Fruit fly (Drosophila melanogaster) whole organism, embryonic: ENCODE results near the gene f-cup.

Experiments used
- CG10543 ChIP-seq: fragments of 200-800 bp; sonication (Bioruptor generic); optimal IDR thresholded peaks from 3 replicates; lab custom pipeline; 2017; ENCODE audit warnings: missing biosample characterization, mild to moderate bottlenecking, missing genetic modification characterization, moderate library complexity
- CG12155 ChIP-seq: fragments of 200-800 bp; sonication (Bioruptor generic); optimal IDR thresholded peaks from 3 replicates; lab custom pipeline; 2016; ENCODE audit warnings: missing biosample characterization, missing genetic modification characterization
- CG17612 ChIP-seq: fragments of 200-800 bp; sonication (Bioruptor generic); IDR thresholded peaks from 2 replicates; pipeline ENCODE4 v1.3.6; 2022; ENCODE audit warnings: missing biosample characterization, missing genetic modification characterization
- HLHmδ ChIP-seq: fragments of 200-800 bp; sonication (Bioruptor generic); optimal IDR thresholded peaks from 2 replicates; lab custom pipeline; 2018; ENCODE audit warnings: missing biosample characterization, mild to moderate bottlenecking, missing genetic modification characterization, moderate library complexity
- al ChIP-seq: fragments of 200-800 bp; sonication (Bioruptor generic); IDR thresholded peaks from 2 replicates; pipeline ENCODE4 v1.3.6; 2022; ENCODE audit warnings: missing biosample characterization, missing genetic modification characterization
- esg ChIP-seq: fragments of 200-800 bp; sonication (Bioruptor generic); conservative IDR thresholded peaks from 2 replicates; pipeline ENCODE4 v1.3.6; 2022; ENCODE audit warnings: missing biosample characterization, missing genetic modification characterization
- fd3F ChIP-seq: fragments of 200-800 bp; sonication (Bioruptor generic); optimal IDR thresholded peaks from 2 replicates; lab custom pipeline; 2018; ENCODE audit warnings: missing biosample characterization, mild to moderate bottlenecking, missing genetic modification characterization, moderate library complexity
- gsb-n ChIP-seq: fragments of 200-800 bp; sonication (Bioruptor generic); optimal IDR thresholded peaks from 3 replicates; lab custom pipeline; 2018; ENCODE audit warnings: missing biosample characterization, mild to moderate bottlenecking, missing genetic modification characterization
- pum ChIP-seq: fragments of 200-800 bp; sonication (Bioruptor generic); optimal IDR thresholded peaks from 2 replicates; lab custom pipeline; 2016; ENCODE audit warnings: missing biosample characterization, missing genetic modification characterization
- sqz ChIP-seq: fragments of 200-800 bp; sonication (Bioruptor generic); optimal IDR thresholded peaks from 3 replicates; lab custom pipeline; 2018; ENCODE audit warnings: missing biosample characterization, mild to moderate bottlenecking, missing genetic modification characterization
- trem ChIP-seq: fragments of 200-800 bp; optimal IDR thresholded peaks from 3 replicates; lab custom pipeline; 2019; ENCODE audit warnings: missing biosample characterization, mild to moderate bottlenecking, missing genetic modification characterization, moderate library complexity
- tup ChIP-seq: fragments of 200-800 bp; sonication (Bioruptor generic); optimal IDR thresholded peaks from 2 replicates; lab custom pipeline; 2016; ENCODE audit warnings: missing biosample characterization, mild to moderate bottlenecking, missing genetic modification characterization, moderate library complexity

DNA sequence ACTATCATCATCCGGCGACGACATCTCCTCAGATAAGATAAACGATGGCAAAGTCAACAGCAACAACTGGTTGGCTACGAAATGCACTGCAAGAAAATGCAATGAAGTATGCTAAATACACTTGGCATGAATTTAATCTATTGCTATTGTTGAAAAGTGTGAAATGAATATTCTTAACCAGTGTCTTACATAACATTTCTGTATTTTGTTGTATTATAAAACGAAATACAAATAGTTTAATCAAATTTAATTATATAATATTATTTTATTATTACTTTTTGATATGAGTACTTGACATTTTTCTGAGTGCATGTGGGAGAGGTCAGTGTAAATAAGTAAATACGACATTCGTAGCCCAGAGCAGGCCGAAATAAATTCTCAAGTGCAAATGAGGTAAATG, 12.9 kb upstream of the f-cup start:
- TF ChIP-seq CG12155 (GFP tag; lab: Kevin White, UChicago) (no peak), CG17612 (GFP tag; lab: Robert Waterston, UW) (no peak), tup (GFP tag; lab: Kevin White, UChicago) (no peak), gsb-n (peak; percentile 58), al (no peak), fd3F (GFP tag; lab: Kevin White, UChicago) (no peak), sqz (GFP tag; lab: Kevin White, UChicago) (no peak), esg (GFP tag; lab: Robert Waterston, UW) (no peak), HLHmδ (GFP tag; lab: Kevin White, UChicago) (no peak), CG10543 (GFP tag; lab: Kevin White, UChicago) (no peak), pum (GFP tag; lab: Kevin White, UChicago) (no peak), trem (tag; lab: Kevin White, UChicago) (peak; percentile 58)
